Worm (Caenorhabditis elegans): ENCODE results near the gene srz-78.

Gene srz-78

DNA sequence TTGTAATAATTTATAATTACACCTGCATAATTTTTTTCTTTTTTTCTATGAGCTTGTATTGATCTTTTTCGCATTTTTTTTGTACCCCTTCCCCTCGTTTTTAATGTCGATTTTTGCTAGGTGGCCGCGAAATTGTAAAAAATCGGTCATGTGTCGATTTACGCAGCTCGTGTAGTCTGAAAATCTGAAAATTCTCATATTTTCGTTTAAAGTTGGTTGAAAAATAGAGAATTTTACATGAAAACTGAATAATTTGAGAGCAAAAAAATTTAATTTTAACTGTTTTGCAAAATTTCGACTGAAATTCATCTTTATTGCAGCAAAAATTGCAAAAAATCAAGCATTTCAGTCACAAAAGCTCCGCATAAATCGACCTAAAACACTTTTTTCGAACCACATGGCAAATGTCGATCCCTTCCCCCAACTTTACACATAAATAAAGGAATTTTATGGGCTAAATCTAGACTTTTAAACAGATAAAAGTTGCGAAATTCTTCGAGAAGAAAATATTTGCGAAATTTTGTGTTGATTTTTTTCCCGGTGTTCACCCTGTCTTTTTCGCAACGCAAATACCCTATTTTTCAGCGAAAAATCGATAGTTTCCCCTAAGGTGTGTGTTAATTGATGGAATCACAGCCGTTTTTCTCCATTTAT, 34.7 kb downstream of the srz-78 start:
- peak in 1 of 2 experiments; percentile 82 for TF ChIP-seq unc-62 (GFP tag; optimal IDR thresholded peaks at IDR 0.05 in 1 of 2)
- no peak for TF ChIP-seq unc-62 (tag; optimal IDR thresholded peaks at IDR 0.05)
- no peak for TF ChIP-seq F26F4.8 (GFP tag; conservative IDR thresholded peaks at IDR 0.05)

DNA sequence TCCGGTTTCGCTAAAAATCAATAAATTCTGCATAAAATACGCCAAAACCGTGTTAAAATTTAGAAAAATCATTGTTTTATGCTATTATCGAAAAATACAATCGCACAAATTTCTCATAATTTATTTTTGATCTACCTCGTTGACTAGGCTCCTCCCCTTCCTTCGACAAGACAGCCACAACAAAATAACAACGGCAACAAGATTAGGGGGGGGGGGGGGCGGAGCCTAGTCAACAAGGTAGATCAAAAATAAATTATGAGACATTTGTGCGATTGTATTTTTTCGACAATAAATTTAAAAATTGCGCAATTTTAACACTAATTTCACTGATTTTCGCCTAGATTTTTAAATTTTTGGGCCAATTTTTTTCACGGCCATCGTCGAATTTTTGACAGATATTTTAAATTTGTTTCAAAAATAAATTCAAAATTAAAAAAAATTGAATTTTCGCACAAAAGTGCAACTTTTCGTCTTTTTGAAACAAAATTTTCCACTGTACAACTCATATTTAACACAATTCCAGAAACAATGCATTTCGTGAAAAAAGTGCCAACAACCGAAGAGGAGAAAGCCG, 35.3 kb downstream of the srz-78 start, which contains the start of gene M57.2:
Gene M57.2, plus strand, starts transcription at position 524 of the 574 bp plus-strand sequence.
- no peak for TF ChIP-seq ceh-44 (GFP tag; IDR thresholded peaks at IDR 0.05)
- TF ChIP-seq vab-7 (GFP tag; IDR thresholded peaks at IDR 0.05), result no peak
- no peak for TF ChIP-seq ama-1 (optimal IDR thresholded peaks at IDR 0.05)
- TF ChIP-seq nhr-102 (tag; optimal IDR thresholded peaks at IDR 0.05), result no peak
- no peak for TF ChIP-seq madf-9 (GFP tag; conservative IDR thresholded peaks at IDR 0.05)
- TF ChIP-seq snpc-4 (tag; optimal IDR thresholded peaks at IDR 0.05), result no peak
- TF ChIP-seq zip-11 (GFP tag; IDR thresholded peaks at IDR 0.05), result no peak
- TF ChIP-seq daf-16 (GFP tag; optimal IDR thresholded peaks at IDR 0.05), result no peak
- TF ChIP-seq daf-16 (tag; optimal IDR thresholded peaks at IDR 0.05), result no peak
- no peak for TF ChIP-seq set-16 (GFP tag; IDR thresholded peaks at IDR 0.05)
- no peak for TF ChIP-seq F26F4.8 (GFP tag; conservative IDR thresholded peaks at IDR 0.05)
- TF ChIP-seq spr-1 (tag; optimal IDR thresholded peaks at IDR 0.05), result no peak
- TF ChIP-seq nhr-6 (tag; optimal IDR thresholded peaks at IDR 0.05), result no peak
- TF ChIP-seq zfp-3 (GFP tag; conservative IDR thresholded peaks at IDR 0.05), result no peak
- TF ChIP-seq nhr-25 (tag; optimal IDR thresholded peaks at IDR 0.05; ENCODE audit: borderline replicate concordance, insufficient read depth), result no peak
- no peak for TF ChIP-seq lin-15B (tag; optimal IDR thresholded peaks at IDR 0.05)

DNA sequence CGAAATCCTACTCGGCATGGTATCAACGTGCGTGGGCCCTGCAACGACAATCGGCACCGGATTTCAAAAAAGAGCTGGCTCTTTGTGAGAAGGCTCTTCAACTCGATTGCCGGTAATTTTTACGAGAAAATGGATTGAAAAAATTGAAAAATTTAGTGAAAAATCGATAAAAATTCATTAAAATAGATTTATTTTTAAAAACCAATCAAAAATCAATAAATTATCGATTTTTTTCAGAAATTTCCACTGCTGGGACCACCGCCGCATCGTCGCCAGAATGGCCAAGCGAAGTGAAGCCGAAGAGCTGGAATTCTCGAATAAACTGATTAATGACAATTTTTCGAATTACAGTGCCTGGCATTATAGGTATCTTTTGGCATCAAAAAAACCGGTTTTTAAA, 36.3 kb downstream of the srz-78 start:
- TF ChIP-seq tra-1 (GFP tag; IDR thresholded peaks at IDR 0.05), result no peak
- TF ChIP-seq unc-62 (GFP tag; optimal IDR thresholded peaks at IDR 0.05 in 1 of 2), result peak in 1 of 2 experiments; percentile 40
- TF ChIP-seq unc-62 (tag; optimal IDR thresholded peaks at IDR 0.05), result no peak
- TF ChIP-seq attf-4 (tag; optimal IDR thresholded peaks at IDR 0.05), result no peak
- TF ChIP-seq ceh-28 (tag; optimal IDR thresholded peaks at IDR 0.05), result peak; percentile 67

ce11 chrIV:3531535-3531934, 40.0 kb downstream of the srz-78 start:
- TF ChIP-seq R02D3.7 (tag; optimal IDR thresholded peaks at IDR 0.05) (no peak), ceh-28 (tag; optimal IDR thresholded peaks at IDR 0.05) (peak; percentile 92)

DNA sequence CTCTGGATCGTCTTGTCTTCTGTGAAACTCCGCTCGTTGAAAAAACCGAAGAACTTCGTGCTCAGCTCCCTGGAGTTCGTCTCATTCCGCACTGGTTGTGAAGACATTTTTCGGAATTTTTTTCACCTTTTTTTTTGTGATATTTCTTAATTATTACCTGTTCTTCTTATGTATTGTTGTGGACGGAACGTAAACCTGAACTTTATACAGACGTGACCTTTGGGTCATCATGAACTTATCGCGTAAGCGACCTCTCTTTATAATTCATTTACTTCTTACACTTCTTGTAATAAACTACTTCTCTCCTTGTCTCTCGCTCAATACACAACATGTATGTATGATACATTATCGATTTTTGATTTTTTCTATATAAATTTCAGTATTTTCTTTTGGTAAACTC, 40.6 kb downstream of the srz-78 start, which contains the start of gene M57.1:
Gene M57.1, plus strand, starts transcription at position 301 of the 400 bp plus-strand sequence.
- no peak for TF ChIP-seq nhr-77 (tag; optimal IDR thresholded peaks at IDR 0.05)
- TF ChIP-seq set-16 (GFP tag; IDR thresholded peaks at IDR 0.05), result no peak
- no peak for TF ChIP-seq nhr-6 (tag; optimal IDR thresholded peaks at IDR 0.05)
- no peak for TF ChIP-seq nhr-28 (tag; optimal IDR thresholded peaks at IDR 0.05)
- no peak for TF ChIP-seq Y48G9A.11 (GFP tag; IDR thresholded peaks at IDR 0.05)
- TF ChIP-seq F37D6.2 (tag; optimal IDR thresholded peaks at IDR 0.05), result no peak
- no peak for TF ChIP-seq nhr-237 (tag; optimal IDR thresholded peaks at IDR 0.05)
- TF ChIP-seq dmd-9 (GFP tag; IDR thresholded peaks at IDR 0.05), result no peak
- TF ChIP-seq daf-8 (GFP tag; IDR thresholded peaks at IDR 0.05), result no peak
- no peak for TF ChIP-seq T20F7.1 (GFP tag; optimal IDR thresholded peaks at IDR 0.05)
- no peak for TF ChIP-seq lsy-2 (tag; optimal IDR thresholded peaks at IDR 0.05)
- TF ChIP-seq mxl-2 (GFP tag; conservative IDR thresholded peaks at IDR 0.05), result no peak
- no peak for TF ChIP-seq attf-4 (tag; optimal IDR thresholded peaks at IDR 0.05)
- TF ChIP-seq mdt-29 (GFP tag; IDR thresholded peaks at IDR 0.05), result no peak
- TF ChIP-seq hmg-1.1 (GFP tag; IDR thresholded peaks at IDR 0.05), result no peak
- no peak for TF ChIP-seq hlh-30 (tag; optimal IDR thresholded peaks at IDR 0.05; ENCODE audit: insufficient read depth)
- TF ChIP-seq ces-1 (GFP tag; optimal IDR thresholded peaks at IDR 0.05), result no peak
- TF ChIP-seq Y105C5A.15 (GFP tag; IDR thresholded peaks at IDR 0.05), result no peak
- TF ChIP-seq lin-38 (GFP tag; IDR thresholded peaks at IDR 0.05), result no peak
- no peak for TF ChIP-seq mes-2 (tag; optimal IDR thresholded peaks at IDR 0.05; ENCODE audit: poor library complexity, severe bottlenecking)

Data from whole organism, L4 larva.